Worm (Caenorhabditis elegans) whole organism, L1 larva: ENCODE measurements around the gene pst-1.

Experiments
- ama-1 ChIP-seq: fragments of 150-350 bp; optimal IDR thresholded peaks from 2 replicates; lab custom pipeline; 2014
- egl-27 ChIP-seq, 2 experiments: fragments of 150-350 bp in 1 of 2; sonication (generic microtip); optimal IDR thresholded peaks; 3 replicates each; lab custom pipeline; 2017 to 2018; ENCODE audit warnings: missing biosample characterization in 2 of 2, missing genetic modification characterization in 2 of 2, missing genetic modification reagents in 2 of 2
- elt-2 ChIP-seq: sonication (generic microtip); optimal IDR thresholded peaks from 2 replicates; lab custom pipeline; 2016; ENCODE audit warnings: missing genetic modification characterization, mild to moderate bottlenecking, inconsistent platforms, missing compliant biosample characterization, missing genetic modification reagents
- lin-13 ChIP-seq: fragments of 150-350 bp; optimal IDR thresholded peaks from 2 replicates; lab custom pipeline; 2014; ENCODE audit warnings: missing biosample characterization, missing genetic modification reagents, missing genetic modification characterization
- lin-35 ChIP-seq, 2 experiments: fragments of 150-350 bp; optimal IDR thresholded peaks; 2 replicates each; lab custom pipeline; 2014; ENCODE audit warnings: missing biosample characterization in 2 of 2, missing genetic modification characterization in 2 of 2, missing genetic modification reagents in 2 of 2
- nhr-19 ChIP-seq: fragments of 200-800 bp; sonication (Bioruptor generic); conservative IDR thresholded peaks from 2 replicates; pipeline ENCODE4 v1.3.6; 2022; ENCODE audit warnings: missing genetic modification characterization, missing compliant biosample characterization
- nhr-28 ChIP-seq: fragments of 150-350 bp; optimal IDR thresholded peaks from 2 replicates; lab custom pipeline; 2014; ENCODE audit warnings: missing biosample characterization, missing genetic modification characterization
- tbx-2 ChIP-seq: sonication (generic microtip); optimal IDR thresholded peaks from 2 replicates; lab custom pipeline; 2016; ENCODE audit warnings: missing genetic modification characterization, missing compliant biosample characterization

ce11 chrV:5917707-5918106, 25.6 kb upstream of the pst-1 start, which contains the start of gene lrpr-1:
- TF ChIP-seq nhr-19 (GFP tag; lab: Robert Waterston, UW): peak; percentile 93
- peak; percentile 97 for TF ChIP-seq tbx-2 (tag; lab: Kevin White, UChicago)
- TF ChIP-seq ama-1: no peak
- no peak for TF ChIP-seq egl-27 (tag; optimal IDR thresholded peaks at IDR 0.05; lab: Kevin White, UChicago)
- peak; percentile 99 for TF ChIP-seq lin-35 (GFP tag; optimal IDR thresholded peaks at IDR 0.05; lab: Kevin White, UChicago)
- no peak for TF ChIP-seq nhr-28 (tag; lab: Kevin White, UChicago)
- TF ChIP-seq elt-2 (tag; lab: Kevin White, UChicago): peak; percentile 89
- TF ChIP-seq lin-13 (GFP tag; lab: Kevin White, UChicago): peak; percentile 71
